Fruit fly (Drosophila melanogaster) whole organism, embryonic: ENCODE measurements around the gene CG34183.

Source experiments
- Antp ChIP-seq: fragments of 200-800 bp; sonication (Bioruptor generic); optimal IDR thresholded peaks from 3 replicates; lab custom pipeline; 2016; ENCODE audit warnings: missing biosample characterization, missing genetic modification characterization
- Atf-2 ChIP-seq: fragments of 200-800 bp; sonication (Bioruptor generic); optimal IDR thresholded peaks from 2 replicates; lab custom pipeline; 2016; ENCODE audit warnings: missing biosample characterization, missing genetic modification characterization
- CG10267 ChIP-seq: fragments of 200-800 bp; sonication (Bioruptor generic); optimal IDR thresholded peaks from 2 replicates; lab custom pipeline; 2018; ENCODE audit warnings: missing biosample characterization, mild to moderate bottlenecking, missing genetic modification characterization, moderate library complexity
- CG10543 ChIP-seq: fragments of 200-800 bp; sonication (Bioruptor generic); optimal IDR thresholded peaks from 3 replicates; lab custom pipeline; 2017; ENCODE audit warnings: missing biosample characterization, mild to moderate bottlenecking, missing genetic modification characterization, moderate library complexity
- CG11085 ChIP-seq: fragments of 200-800 bp; sonication (Bioruptor generic); IDR thresholded peaks from 2 replicates; pipeline ENCODE4 v1.3.6; 2022; ENCODE audit warnings: missing biosample characterization, missing genetic modification characterization
- CG11560 ChIP-seq: fragments of 200-800 bp; sonication (Bioruptor generic); IDR thresholded peaks from 3 replicates; pipeline ENCODE4 v1.3.6; 2022; ENCODE audit warnings: missing biosample characterization, missing genetic modification characterization
- CG12299 ChIP-seq: fragments of 200-800 bp; sonication (Bioruptor generic); optimal IDR thresholded peaks from 2 replicates; lab custom pipeline; 2018; ENCODE audit warnings: missing biosample characterization, mild to moderate bottlenecking, missing genetic modification characterization
- CG13287 ChIP-seq: fragments of 200-800 bp; sonication (Bioruptor generic); IDR thresholded peaks from 2 replicates; pipeline ENCODE4 v1.3.6; 2022; ENCODE audit warnings: missing biosample characterization, missing genetic modification characterization; ENCODE audit not compliant: partially characterized antibody
- CG14014 ChIP-seq: fragments of 200-800 bp; sonication (Bioruptor generic); IDR thresholded peaks from 2 replicates; pipeline ENCODE4 v1.3.6; 2022; ENCODE audit warnings: missing biosample characterization, missing genetic modification characterization
- CG14667 ChIP-seq: fragments of 200-800 bp; sonication (Bioruptor generic); IDR thresholded peaks from 2 replicates; pipeline ENCODE4 v1.3.6; 2022; ENCODE audit warnings: missing biosample characterization, missing genetic modification characterization
- CG15269 ChIP-seq: fragments of 200-800 bp; sonication (Bioruptor generic); optimal IDR thresholded peaks from 2 replicates; lab custom pipeline; 2018; ENCODE audit warnings: missing biosample characterization, mild to moderate bottlenecking, missing genetic modification characterization, moderate library complexity
- CG1602 ChIP-seq: fragments of 200-800 bp; sonication (Bioruptor generic); optimal IDR thresholded peaks from 3 replicates; lab custom pipeline; 2016; ENCODE audit warnings: missing biosample characterization, missing genetic modification characterization
- CG16813 ChIP-seq: fragments of 200-800 bp; sonication (Bioruptor generic); IDR thresholded peaks from 3 replicates; pipeline ENCODE4 v1.3.6; 2022; ENCODE audit warnings: missing biosample characterization, missing genetic modification characterization; ENCODE audit not compliant: partially characterized antibody
- CG17359 ChIP-seq: fragments of 200-800 bp; sonication (Bioruptor generic); optimal IDR thresholded peaks from 3 replicates; lab custom pipeline; 2018; ENCODE audit warnings: missing biosample characterization, mild to moderate bottlenecking, missing genetic modification characterization, moderate library complexity
- CG18262 ChIP-seq: fragments of 200-800 bp; optimal IDR thresholded peaks from 3 replicates; lab custom pipeline; 2019; ENCODE audit warnings: missing biosample characterization, mild to moderate bottlenecking, missing genetic modification characterization, moderate library complexity
- CG2199 ChIP-seq: fragments of 200-800 bp; sonication (Bioruptor generic); IDR thresholded peaks from 3 replicates; pipeline ENCODE4 v1.3.6; 2022; ENCODE audit warnings: missing biosample characterization, missing genetic modification characterization
- CG33557 ChIP-seq: fragments of 200-800 bp; sonication (Bioruptor generic); optimal IDR thresholded peaks from 2 replicates; lab custom pipeline; 2019; ENCODE audit warnings: missing biosample characterization, mild to moderate bottlenecking, missing genetic modification characterization, moderate library complexity
- CG3838 ChIP-seq: fragments of 200-800 bp; sonication (Bioruptor generic); optimal IDR thresholded peaks from 3 replicates; lab custom pipeline; 2016; ENCODE audit warnings: missing biosample characterization, missing genetic modification characterization
- CG43689 ChIP-seq: fragments of 200-800 bp; sonication (Bioruptor generic); IDR thresholded peaks from 2 replicates; pipeline ENCODE4 v1.3.6; 2022; ENCODE audit warnings: missing biosample characterization, missing genetic modification characterization
- CG5180 ChIP-seq: fragments of 200-800 bp; sonication (Bioruptor generic); optimal IDR thresholded peaks from 3 replicates; lab custom pipeline; 2017; ENCODE audit warnings: missing biosample characterization, missing genetic modification characterization, mild to moderate bottlenecking, moderate library complexity, missing genetic modification reagents
- CG7786 ChIP-seq: fragments of 200-800 bp; sonication (Bioruptor generic); optimal IDR thresholded peaks from 2 replicates; lab custom pipeline; 2016; ENCODE audit warnings: missing biosample characterization, missing genetic modification characterization
- E2f2 ChIP-seq: fragments of 200-800 bp; sonication (Bioruptor generic); IDR thresholded peaks from 2 replicates; pipeline ENCODE4 v1.3.6; 2022; ENCODE audit warnings: missing biosample characterization, missing genetic modification characterization
- H15 ChIP-seq: fragments of 200-800 bp; sonication (Bioruptor generic); IDR thresholded peaks from 3 replicates; pipeline ENCODE4 v1.3.6; 2022; ENCODE audit warnings: missing biosample characterization, missing genetic modification characterization
- Hmx ChIP-seq: fragments of 200-800 bp; sonication (Bioruptor generic); optimal IDR thresholded peaks from 2 replicates; lab custom pipeline; 2016; ENCODE audit warnings: missing biosample characterization, missing genetic modification characterization
- MTF-1 ChIP-seq: fragments of 200-800 bp; sonication (Bioruptor generic); optimal IDR thresholded peaks from 2 replicates; lab custom pipeline; 2018; ENCODE audit warnings: missing biosample characterization, mild to moderate bottlenecking, missing genetic modification characterization, borderline replicate concordance
- Side ChIP-seq: fragments of 200-800 bp; sonication (Bioruptor generic); optimal IDR thresholded peaks from 2 replicates; lab custom pipeline; 2016; ENCODE audit warnings: missing biosample characterization, missing genetic modification characterization
- Xrp1 ChIP-seq: fragments of 200-800 bp; sonication (Bioruptor generic); IDR thresholded peaks from 2 replicates; pipeline ENCODE4 v1.3.6; 2022; ENCODE audit warnings: missing biosample characterization, missing genetic modification characterization
- bowl ChIP-seq: fragments of 200-800 bp; sonication (Bioruptor generic); IDR thresholded peaks from 2 replicates; pipeline ENCODE4 v1.3.6; 2022; ENCODE audit warnings: missing biosample characterization, missing genetic modification characterization
- cg ChIP-seq: fragments of 200-800 bp; sonication (Bioruptor generic); optimal IDR thresholded peaks from 3 replicates; lab custom pipeline; 2019; ENCODE audit warnings: missing biosample characterization, mild to moderate bottlenecking, missing genetic modification characterization, moderate library complexity
- croc ChIP-seq: fragments of 200-800 bp; sonication (Bioruptor generic); conservative IDR thresholded peaks from 3 replicates; pipeline ENCODE4 v1.3.6; 2022; ENCODE audit warnings: missing biosample characterization, missing genetic modification characterization
- dm ChIP-seq: fragments of 200-800 bp; sonication (Bioruptor generic); optimal IDR thresholded peaks from 3 replicates; lab custom pipeline; 2016; ENCODE audit warnings: missing biosample characterization, missing genetic modification characterization
- eyg ChIP-seq: fragments of 200-800 bp; sonication (Bioruptor generic); optimal IDR thresholded peaks from 3 replicates; lab custom pipeline; 2016; ENCODE audit warnings: missing biosample characterization, missing genetic modification characterization
- fd96Cb ChIP-seq: fragments of 200-800 bp; sonication (Bioruptor generic); optimal IDR thresholded peaks from 2 replicates; lab custom pipeline; 2018; ENCODE audit warnings: missing biosample characterization, mild to moderate bottlenecking, missing genetic modification characterization, moderate library complexity
- fru ChIP-seq: fragments of >200 bp; optimal IDR thresholded peaks from 2 replicates; lab custom pipeline; 2017
- ftz-f1 ChIP-seq: fragments of 200-800 bp; sonication (Bioruptor generic); optimal IDR thresholded peaks from 2 replicates; lab custom pipeline; 2016; ENCODE audit warnings: missing biosample characterization, missing genetic modification characterization
- gcm ChIP-seq: fragments of 200-800 bp; sonication (Bioruptor generic); optimal IDR thresholded peaks from 2 replicates; lab custom pipeline; 2019; ENCODE audit warnings: missing biosample characterization, mild to moderate bottlenecking, missing genetic modification characterization, moderate library complexity
- gem ChIP-seq: fragments of 200-800 bp; sonication (Bioruptor generic); optimal IDR thresholded peaks from 2 replicates; lab custom pipeline; 2019; ENCODE audit warnings: missing biosample characterization, mild to moderate bottlenecking, missing genetic modification characterization, moderate library complexity
- gfzf ChIP-seq: fragments of 200-800 bp; sonication (Bioruptor generic); optimal IDR thresholded peaks from 2 replicates; lab custom pipeline; 2016; ENCODE audit warnings: missing biosample characterization, mild to moderate bottlenecking, missing genetic modification characterization, moderate library complexity
- grn ChIP-seq: fragments of 200-800 bp; sonication (Bioruptor generic); optimal IDR thresholded peaks from 3 replicates; lab custom pipeline; 2017; ENCODE audit warnings: missing biosample characterization, missing genetic modification characterization
- gt ChIP-seq: fragments of 200-800 bp; sonication (Bioruptor generic); IDR thresholded peaks from 2 replicates; pipeline ENCODE4 v1.3.6; 2022; ENCODE audit warnings: missing biosample characterization, missing genetic modification characterization
- jumu ChIP-seq: fragments of 200-800 bp; sonication (Bioruptor generic); optimal IDR thresholded peaks from 3 replicates; lab custom pipeline; 2016; ENCODE audit warnings: missing biosample characterization, missing genetic modification characterization
- lilli ChIP-seq: fragments of 200-800 bp; sonication (Bioruptor generic); optimal IDR thresholded peaks from 3 replicates; lab custom pipeline; 2016; ENCODE audit warnings: missing biosample characterization, missing genetic modification characterization
- oc ChIP-seq: fragments of 200-800 bp; sonication (Bioruptor generic); optimal IDR thresholded peaks from 2 replicates; lab custom pipeline; 2018; ENCODE audit warnings: missing biosample characterization, mild to moderate bottlenecking, missing genetic modification characterization, moderate library complexity
- phol ChIP-seq: fragments of 200-800 bp; sonication (Bioruptor generic); optimal IDR thresholded peaks from 3 replicates; lab custom pipeline; 2018; ENCODE audit warnings: missing biosample characterization, mild to moderate bottlenecking, missing genetic modification characterization, moderate library complexity
- tgo ChIP-seq: fragments of 200-800 bp; sonication (Bioruptor generic); IDR thresholded peaks from 3 replicates; pipeline ENCODE4 v1.3.6; 2022; ENCODE audit warnings: missing biosample characterization, missing genetic modification characterization
- tin ChIP-seq: fragments of 200-800 bp; sonication (Bioruptor generic); optimal IDR thresholded peaks from 3 replicates; lab custom pipeline; 2016; ENCODE audit warnings: missing biosample characterization, missing genetic modification characterization
- wor ChIP-seq: fragments of 200-800 bp; sonication (Bioruptor generic); IDR thresholded peaks from 2 replicates; pipeline ENCODE4 v1.3.6; 2022; ENCODE audit warnings: missing biosample characterization, missing genetic modification characterization
- zf30C ChIP-seq: fragments of 200-800 bp; sonication (Bioruptor generic); optimal IDR thresholded peaks from 3 replicates; lab custom pipeline; 2018; ENCODE audit warnings: missing biosample characterization, mild to moderate bottlenecking, missing genetic modification characterization

The CG34183 gene

dm6 chr2L:9918020-9918959 lies 27.7 kb upstream of the CG34183 start, which contains the start of the genes CG5885 and CG4598 (continued):
- TF ChIP-seq CG16813 (peak; percentile 83), phol (peak; percentile 69), E2f2 (peak; percentile 95), gt (GFP tag; lab: Robert Waterston, UW) (no peak), CG7786 (GFP tag; lab: Kevin White, UChicago) (peak; percentile 41), Antp (GFP tag; lab: Kevin White, UChicago) (peak; percentile 59), eyg (GFP tag; lab: Kevin White, UChicago) (no peak), zf30C (GFP tag; lab: Kevin White, UChicago) (no peak), gcm (GFP tag; lab: Kevin White, UChicago) (peak; percentile 38), bowl (no peak), fru (no peak), CG13287 (peak; percentile 80), CG1602 (GFP tag; lab: Kevin White, UChicago) (peak; percentile 69), Side (GFP tag; lab: Kevin White, UChicago) (no peak), oc (tag; lab: Kevin White, UChicago) (no peak), CG3838 (GFP tag; lab: Kevin White, UChicago) (peak; percentile 57), CG18262 (tag; lab: Kevin White, UChicago) (peak; percentile 70), tin (GFP tag; lab: Kevin White, UChicago) (peak; percentile 48), tgo (GFP tag; lab: Robert Waterston, UW) (peak; percentile 44; the same call in 2 of the 3 replicates), CG11560 (tag; lab: Robert Waterston, UW) (peak; percentile 41; the same call in 1 of the 3 replicates), CG17359 (tag; lab: Kevin White, UChicago) (peak; percentile 49), gem (peak; percentile 87), CG12299 (tag; lab: Kevin White, UChicago) (peak; percentile 2), H15 (GFP tag; lab: Robert Waterston, UW) (peak; percentile 41; the same call in 2 of the 3 replicates), CG10543 (peak; percentile 73), CG2199 (GFP tag; lab: Robert Waterston, UW) (no peak), MTF-1 (GFP tag; lab: Kevin White, UChicago) (no peak), wor (GFP tag; lab: Robert Waterston, UW) (0 out of 2 replicates have a peak, but pooled peaks have one; percentile 19), cg (GFP tag; lab: Kevin White, UChicago) (no peak), Atf-2 (GFP tag; lab: Kevin White, UChicago) (no peak), lilli (GFP tag; lab: Kevin White, UChicago) (peak; percentile 80), dm (no peak), CG10267 (tag; lab: Kevin White, UChicago) (peak; percentile 71), CG5180 (GFP tag; lab: Kevin White, UChicago) (peak; percentile 48), croc (GFP tag; lab: Robert Waterston, UW) (0 out of 3 replicates have a peak, but pooled peaks have one; percentile 25), fd96Cb (tag; lab: Kevin White, UChicago) (peak; percentile 48), grn (no peak), CG14014 (GFP tag; lab: Robert Waterston, UW) (peak; percentile 59), gfzf (GFP tag; lab: Kevin White, UChicago) (peak; percentile 50), CG15269 (tag; lab: Kevin White, UChicago) (peak; percentile 80), CG33557 (GFP tag; lab: Kevin White, UChicago) (peak; percentile 48), CG43689 (GFP tag; lab: Robert Waterston, UW) (0 out of 2 replicates have a peak, but pooled peaks have one; percentile 10), Hmx (GFP tag; lab: Kevin White, UChicago) (peak; percentile 7), jumu (GFP tag; lab: Kevin White, UChicago) (peak; percentile 30), ftz-f1 (GFP tag; lab: Kevin White, UChicago) (no peak), CG14667 (GFP tag; lab: Robert Waterston, UW) (peak; percentile 27; the same call in 1 of the 2 replicates), CG11085 (GFP tag; lab: Robert Waterston, UW) (no peak), Xrp1 (peak; percentile 58)
